2 worm cellular contexts compared by ENCODE assay signal in the genomic region with DNA sequence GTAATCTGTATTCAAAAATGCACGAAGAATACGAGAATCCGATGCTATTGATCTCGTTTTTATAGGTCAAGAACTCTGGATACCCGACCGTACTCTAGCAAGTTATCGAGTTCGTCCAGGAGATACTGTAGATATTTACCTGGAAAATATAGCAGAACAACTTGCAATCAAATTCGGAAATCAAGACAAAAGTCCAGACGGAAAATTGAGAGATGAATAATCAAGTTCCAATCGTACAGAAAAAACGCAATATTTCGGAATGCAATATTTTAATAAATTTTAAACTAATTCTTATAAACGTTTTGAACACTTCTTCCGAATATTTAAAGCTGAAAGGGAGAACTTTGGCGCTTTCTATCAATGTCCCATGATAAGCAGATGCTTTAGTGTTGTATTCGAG.
TF ChIP-seq lines count a peak whose summit lies in the region.

No protein-coding gene starts in this region.

TF ChIP-seq in whole organism, L4 larva, 104 proteins besides CTCF, POLR2A, EP300 and RAD21:
- TF ChIP-seq F49E8.2 (tag; optimal IDR thresholded peaks at IDR 0.05; lab: Kevin White, UChicago; ENCODE audit: borderline replicate concordance), result peak; percentile 28
- no peak for TF ChIP-seq dpl-1 (GFP tag; optimal IDR thresholded peaks at IDR 0.05; lab: Kevin White, UChicago)
- no peak for TF ChIP-seq ztf-7 (tag; optimal IDR thresholded peaks at IDR 0.05; lab: Kevin White, UChicago)
- no peak for TF ChIP-seq snpc-4 (tag; optimal IDR thresholded peaks at IDR 0.05; lab: Kevin White, UChicago)
- peak; percentile 64 for TF ChIP-seq unc-130 (GFP tag; optimal IDR thresholded peaks at IDR 0.05; lab: Kevin White, UChicago)
- peak; percentile 65; the same call in 1 of the 2 replicates for TF ChIP-seq snpc-1.2 (GFP tag; IDR thresholded peaks at IDR 0.05; lab: Robert Waterston, UW)
- peak; percentile 61 for TF ChIP-seq lin-38 (GFP tag; IDR thresholded peaks at IDR 0.05; lab: Robert Waterston, UW)

TF ChIP-seq in whole organism, young adult, 124 proteins besides CTCF, POLR2A, EP300 and RAD21:
- TF ChIP-seq B0261.1 (tag; optimal IDR thresholded peaks at IDR 0.05; lab: Kevin White, UChicago) (no peak), F39B2.1 (GFP tag; IDR thresholded peaks at IDR 0.05; lab: Robert Waterston, UW) (0 out of 2 replicates have a peak, but pooled peaks have one; percentile 34), hlh-12 (tag; optimal IDR thresholded peaks at IDR 0.05; lab: Kevin White, UChicago) (no peak), rcor-1 (GFP tag; IDR thresholded peaks at IDR 0.05; lab: Robert Waterston, UW) (peak; percentile 51), unc-62 (GFP tag; optimal IDR thresholded peaks at IDR 0.05; lab: Kevin White, UChicago) (no peak), lag-1 (GFP tag; IDR thresholded peaks at IDR 0.05; lab: Robert Waterston, UW) (no peak), him-1 (tag; optimal IDR thresholded peaks at IDR 0.05; lab: Kevin White, UChicago) (peak; percentile 35), lsy-27 (tag; optimal IDR thresholded peaks at IDR 0.05; lab: Kevin White, UChicago; ENCODE audit: borderline replicate concordance, insufficient read depth) (no peak), nfyb-1 (GFP tag; IDR thresholded peaks at IDR 0.05; lab: Robert Waterston, UW) (peak; percentile 67; the same call in 1 of the 2 replicates), lin-54 (GFP tag; optimal IDR thresholded peaks at IDR 0.05; lab: Kevin White, UChicago) (peak; percentile 37), ztf-6 (GFP tag; IDR thresholded peaks at IDR 0.05; lab: Robert Waterston, UW) (no peak), ekl-4 (GFP tag; IDR thresholded peaks at IDR 0.05; lab: Robert Waterston, UW) (peak; percentile 81), cebp-1 (GFP tag; IDR thresholded peaks at IDR 0.05; lab: Robert Waterston, UW) (no peak), cebp-1 (tag; optimal IDR thresholded peaks at IDR 0.05; lab: Kevin White, UChicago) (peak; percentile 42), F33H1.4 (GFP tag; IDR thresholded peaks at IDR 0.05; lab: Robert Waterston, UW) (peak; percentile 32; the same call in 1 of the 2 replicates), akir-1 (GFP tag; optimal IDR thresholded peaks at IDR 0.05; lab: Kevin White, UChicago) (no peak), Y79H2A.3 (GFP tag; conservative IDR thresholded peaks at IDR 0.05; lab: Robert Waterston, UW) (0 out of 2 replicates have a peak, but pooled peaks have one; percentile 49), xnd-1 (tag; optimal IDR thresholded peaks at IDR 0.05; lab: Kevin White, UChicago) (peak; percentile 43), snpc-4 (GFP tag; optimal IDR thresholded peaks at IDR 0.05; lab: Kevin White, UChicago) (peak; percentile 40), snpc-4 (tag; optimal IDR thresholded peaks at IDR 0.05; lab: Kevin White, UChicago) (peak in 2 of 4 experiments; percentile 16 to 53), snpc-1.3 (tag; optimal IDR thresholded peaks at IDR 0.05; lab: Kevin White, UChicago; ENCODE audit: insufficient read depth) (no peak), nfya-2 (GFP tag; IDR thresholded peaks at IDR 0.05; lab: Robert Waterston, UW) (no peak), somi-1 (GFP tag; optimal IDR thresholded peaks at IDR 0.05; lab: Kevin White, UChicago) (no peak), die-1 (tag; optimal IDR thresholded peaks at IDR 0.05; lab: Kevin White, UChicago) (no peak), egl-18 (GFP tag; IDR thresholded peaks at IDR 0.05; lab: Robert Waterston, UW) (no peak), efl-1 (GFP tag; optimal IDR thresholded peaks at IDR 0.05; lab: Kevin White, UChicago) (peak; percentile 33), madf-6 (GFP tag; IDR thresholded peaks at IDR 0.05; lab: Robert Waterston, UW) (peak; percentile 71), hsf-1 (GFP tag; IDR thresholded peaks at IDR 0.05; lab: Robert Waterston, UW) (peak; percentile 66; the same call in 1 of the 2 replicates), ztf-26 (tag; optimal IDR thresholded peaks at IDR 0.05; lab: Kevin White, UChicago) (no peak), bed-2 (GFP tag; IDR thresholded peaks at IDR 0.05; lab: Robert Waterston, UW) (no peak), D2030.7 (GFP tag; IDR thresholded peaks at IDR 0.05; lab: Robert Waterston, UW) (peak; percentile 45), mxl-1 (tag; optimal IDR thresholded peaks at IDR 0.05; lab: Kevin White, UChicago) (no peak), repo-1 (tag; optimal IDR thresholded peaks at IDR 0.05; lab: Kevin White, UChicago) (peak; percentile 13), ceh-79 (tag; optimal IDR thresholded peaks at IDR 0.05; lab: Kevin White, UChicago) (no peak), hmg-20 (GFP tag; IDR thresholded peaks at IDR 0.05; lab: Robert Waterston, UW) (no peak; the same call in 1 of the 2 replicates), attf-6 (GFP tag; IDR thresholded peaks at IDR 0.05; lab: Robert Waterston, UW) (peak; percentile 58), B0035.1 (tag; optimal IDR thresholded peaks at IDR 0.05; lab: Kevin White, UChicago) (peak; percentile 11), Y53F4B.3 (GFP tag; IDR thresholded peaks at IDR 0.05; lab: Robert Waterston, UW) (no peak), F49E8.2 (tag; optimal IDR thresholded peaks at IDR 0.05; lab: Kevin White, UChicago; ENCODE audit: insufficient read depth) (peak; percentile 59), ztf-18 (tag; optimal IDR thresholded peaks at IDR 0.05; lab: Kevin White, UChicago) (no peak), chd-7 (tag; optimal IDR thresholded peaks at IDR 0.05; lab: Kevin White, UChicago) (no peak), attf-3 (GFP tag; conservative IDR thresholded peaks at IDR 0.05; lab: Robert Waterston, UW) (no peak), rpc-1 (optimal IDR thresholded peaks at IDR 0.05; lab: Kevin White, UChicago) (no peak), rpc-1 (tag; optimal IDR thresholded peaks at IDR 0.05; lab: Kevin White, UChicago) (no peak), B0336.3 (GFP tag; IDR thresholded peaks at IDR 0.05; lab: Robert Waterston, UW) (peak; percentile 93), madf-3 (GFP tag; IDR thresholded peaks at IDR 0.05; lab: Robert Waterston, UW) (peak; percentile 5; the same call in 1 of the 2 replicates), Y56A3A.18 (GFP tag; IDR thresholded peaks at IDR 0.05; lab: Robert Waterston, UW) (no peak), hrde-1 (tag; optimal IDR thresholded peaks at IDR 0.05; lab: Kevin White, UChicago; ENCODE audit: borderline replicate concordance) (peak; percentile 79), nhr-90 (tag; optimal IDR thresholded peaks at IDR 0.05; lab: Kevin White, UChicago) (no peak), Y53G8AR.9 (GFP tag; conservative IDR thresholded peaks at IDR 0.05; lab: Robert Waterston, UW) (0 out of 2 replicates have a peak, but pooled peaks have one; percentile 65), snpc-3.4 (tag; optimal IDR thresholded peaks at IDR 0.05; lab: Kevin White, UChicago) (no peak), K12H6.12 (tag; optimal IDR thresholded peaks at IDR 0.05; lab: Kevin White, UChicago) (no peak), aptf-3 (GFP tag; IDR thresholded peaks at IDR 0.05; lab: Robert Waterston, UW) (no peak), sptf-2 (GFP tag; optimal IDR thresholded peaks at IDR 0.05; lab: Kevin White, UChicago) (no peak), hmg-1.2 (GFP tag; IDR thresholded peaks at IDR 0.05; lab: Robert Waterston, UW) (peak; percentile 36), T07F8.4 (tag; optimal IDR thresholded peaks at IDR 0.05; lab: Kevin White, UChicago) (no peak), zim-3 (tag; optimal IDR thresholded peaks at IDR 0.05; lab: Kevin White, UChicago) (no peak), T26A5.8 (tag; optimal IDR thresholded peaks at IDR 0.05; lab: Kevin White, UChicago) (no peak), unc-130 (GFP tag; optimal IDR thresholded peaks at IDR 0.05; lab: Kevin White, UChicago) (peak; percentile 40), ztf-3 (GFP tag; optimal IDR thresholded peaks at IDR 0.05; lab: Kevin White, UChicago) (no peak), pha-4 (tag; optimal IDR thresholded peaks at IDR 0.05; lab: Kevin White, UChicago) (no peak), C17E4.6 (GFP tag; IDR thresholded peaks at IDR 0.05; lab: Robert Waterston, UW) (peak; percentile 70; the same call in 1 of the 2 replicates), Y95B8A.8 (GFP tag; IDR thresholded peaks at IDR 0.05; lab: Robert Waterston, UW) (peak; percentile 80; the same call in 1 of the 2 replicates), F55B11.4 (tag; optimal IDR thresholded peaks at IDR 0.05; lab: Kevin White, UChicago; ENCODE audit: borderline replicate concordance, insufficient read depth) (no peak), bed-1 (GFP tag; IDR thresholded peaks at IDR 0.05; lab: Robert Waterston, UW) (no peak), tbx-9 (tag; optimal IDR thresholded peaks at IDR 0.05; lab: Kevin White, UChicago; ENCODE audit: borderline replicate concordance) (peak; percentile 48), athp-1 (tag; optimal IDR thresholded peaks at IDR 0.05; lab: Kevin White, UChicago) (no peak), F52B5.7 (tag; optimal IDR thresholded peaks at IDR 0.05; lab: Kevin White, UChicago) (peak; percentile 68), lsl-1 (GFP tag; optimal IDR thresholded peaks at IDR 0.05; lab: Kevin White, UChicago) (peak; percentile 38), tbp1 (GFP tag; optimal IDR thresholded peaks at IDR 0.05; lab: Kevin White, UChicago) (peak; percentile 33), ama-1 (optimal IDR thresholded peaks at IDR 0.05; lab: Kevin White, UChicago) (no peak), ama-1 (GFP tag; optimal IDR thresholded peaks at IDR 0.05; lab: Kevin White, UChicago) (peak in 1 of 2 experiments; percentile 22), lin-35 (GFP tag; optimal IDR thresholded peaks at IDR 0.05; lab: Kevin White, UChicago) (no peak), ccch-3 (GFP tag; optimal IDR thresholded peaks at IDR 0.05; lab: Kevin White, UChicago) (no peak), C06A6.2 (GFP tag; conservative IDR thresholded peaks at IDR 0.05; lab: Robert Waterston, UW) (no peak), tlf-1 (GFP tag; optimal IDR thresholded peaks at IDR 0.05; lab: Kevin White, UChicago) (peak; percentile 59)

Comparison
In these comparisons a context has a peak if more than half of its experiments do, and no peak if none do; other contexts are left out.
1. Of the 7 proteins assayed by ChIP-seq in both whole organism, young adult and whole organism, L4 larva: peak only in whole organism, young adult: snpc-4; only in whole organism, L4 larva: none; in both: F49E8.2 and unc-130; in neither: 3; mixed calls (peak in some experiments, not most) for 1.